Fruit fly (Drosophila melanogaster) whole organism, wandering third instar larva: ENCODE data around the gene CG31115.

Experiments
- CG32264 ChIP-seq: fragments of 200-800 bp; sonication (Bioruptor generic); optimal IDR thresholded peaks from 2 replicates; lab custom pipeline; 2016; ENCODE audit warnings: missing biosample characterization, missing genetic modification characterization
- CG9705 ChIP-seq: fragments of 200-800 bp; sonication (Bioruptor generic); optimal IDR thresholded peaks from 2 replicates; lab custom pipeline; 2018; ENCODE audit warnings: missing biosample characterization, mild to moderate bottlenecking, missing genetic modification characterization
- Dfd ChIP-seq: fragments of >200 bp; optimal IDR thresholded peaks from 2 replicates; lab custom pipeline; 2017; ENCODE audit warnings: missing biosample characterization, missing genetic modification characterization
- HLH106 ChIP-seq: fragments of 200-800 bp; optimal IDR thresholded peaks from 3 replicates; lab custom pipeline; 2019; ENCODE audit warnings: missing biosample characterization, mild to moderate bottlenecking, missing genetic modification characterization, moderate library complexity
- Hnf4 ChIP-seq: fragments of 200-800 bp; sonication (Bioruptor generic); optimal IDR thresholded peaks from 2 replicates; lab custom pipeline; 2016; ENCODE audit warnings: missing biosample characterization, mild to moderate bottlenecking, missing genetic modification characterization
- Hr78 ChIP-seq: fragments of >200 bp; optimal IDR thresholded peaks from 2 replicates; lab custom pipeline; 2017; ENCODE audit warnings: missing biosample characterization, missing genetic modification characterization
- Vsx2 ChIP-seq: fragments of 200-300, 225-300 bp; sonication (Bioruptor generic); optimal IDR thresholded peaks from 2 replicates; lab custom pipeline; 2018; ENCODE audit warnings: missing biosample characterization, missing genetic modification characterization; ENCODE audit not compliant: partially characterized antibody
- br ChIP-seq: fragments of 200-800 bp; sonication (Bioruptor generic); optimal IDR thresholded peaks from 2 replicates; lab custom pipeline; 2016; ENCODE audit warnings: missing biosample characterization, missing genetic modification characterization
- lola ChIP-seq: fragments of >200 bp; optimal IDR thresholded peaks from 2 replicates; lab custom pipeline; 2017; ENCODE audit warnings: missing biosample characterization, missing genetic modification characterization
- psq ChIP-seq: fragments of 200-800 bp; sonication (Bioruptor generic); optimal IDR thresholded peaks from 3 replicates; lab custom pipeline; 2017; ENCODE audit warnings: missing biosample characterization, mild to moderate bottlenecking, missing genetic modification characterization, moderate library complexity
- woc ChIP-seq: sonication (Bioruptor generic); optimal IDR thresholded peaks from 2 replicates; lab custom pipeline; 2016; ENCODE audit warnings: missing biosample characterization, mild to moderate bottlenecking, missing genetic modification characterization

DNA sequence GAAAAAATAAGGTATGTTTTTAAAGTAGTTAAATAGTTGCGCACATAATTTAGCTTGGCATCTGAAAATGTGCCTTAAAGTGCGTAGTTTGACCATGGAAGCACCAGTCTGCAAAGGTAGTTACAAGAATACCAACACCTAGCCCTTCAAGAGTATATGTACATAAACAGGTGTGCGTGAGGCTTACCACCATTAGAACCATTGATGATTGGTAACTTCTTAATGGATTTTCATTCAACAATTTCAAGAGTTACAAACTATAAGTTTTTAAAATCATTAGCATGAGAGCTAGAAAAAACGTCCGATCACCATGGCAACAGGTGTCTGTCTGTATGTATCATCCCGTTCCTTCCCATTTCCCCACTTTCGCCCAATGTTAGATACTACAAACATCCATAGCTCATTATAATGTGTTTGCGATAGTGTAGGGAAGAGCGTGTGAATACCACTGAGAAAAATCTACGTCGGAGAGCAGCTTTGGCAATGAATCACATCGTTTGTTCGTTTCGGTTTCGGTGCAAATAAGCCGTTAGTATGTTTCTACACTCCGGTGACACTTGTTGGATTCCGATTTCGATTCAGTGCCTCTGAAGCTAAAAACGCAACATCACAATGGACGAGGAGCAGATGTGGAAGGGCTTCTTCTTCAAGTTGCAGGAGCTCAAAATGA is 19.9 kb downstream of the CG31115 start:
- TF ChIP-seq HLH106 (tag; lab: Kevin White, UChicago): no peak
- TF ChIP-seq woc (GFP tag; lab: Kevin White, UChicago): no peak
- TF ChIP-seq Dfd (GFP tag; lab: Kevin White, UChicago): no peak
- no peak for TF ChIP-seq br (GFP tag; lab: Kevin White, UChicago)
- TF ChIP-seq CG32264 (GFP tag; lab: Kevin White, UChicago): no peak
- TF ChIP-seq Hr78 (GFP tag; lab: Kevin White, UChicago): no peak
- no peak for TF ChIP-seq psq (GFP tag; lab: Kevin White, UChicago)
- TF ChIP-seq Hnf4 (GFP tag; lab: Kevin White, UChicago): no peak
- TF ChIP-seq CG9705 (GFP tag; lab: Kevin White, UChicago): no peak
- no peak for TF ChIP-seq Vsx2 (GFP tag; lab: Kevin White, UChicago)
- TF ChIP-seq lola (GFP tag; lab: Kevin White, UChicago): no peak
